Worm (Caenorhabditis elegans) whole organism, midembryonic: ENCODE data around the gene hdl-1.

Experiments
- ref-1 ChIP-seq: fragments of 200-800 bp; sonication (Bioruptor generic); conservative IDR thresholded peaks from 2 replicates; pipeline ENCODE4 v1.3.6; 2022; ENCODE audit warnings: missing genetic modification reagents, missing genetic modification characterization, missing compliant biosample characterization
- ztf-23 ChIP-seq: fragments of 200-800 bp; sonication (Bioruptor generic); IDR thresholded peaks from 2 replicates; pipeline ENCODE4 v1.3.6; 2022; ENCODE audit warnings: missing genetic modification reagents, missing genetic modification characterization, missing compliant biosample characterization

ce11 chrIV:11911723-11912122 is 37.9 kb downstream of the hdl-1 start, which contains the start of gene VZK822L.2:
- no peak for TF ChIP-seq ztf-23
- no peak for TF ChIP-seq ref-1 (GFP tag; lab: Robert Waterston, UW)
